Worm (Caenorhabditis elegans): ENCODE results near the gene cyp-33E2.

DNA sequence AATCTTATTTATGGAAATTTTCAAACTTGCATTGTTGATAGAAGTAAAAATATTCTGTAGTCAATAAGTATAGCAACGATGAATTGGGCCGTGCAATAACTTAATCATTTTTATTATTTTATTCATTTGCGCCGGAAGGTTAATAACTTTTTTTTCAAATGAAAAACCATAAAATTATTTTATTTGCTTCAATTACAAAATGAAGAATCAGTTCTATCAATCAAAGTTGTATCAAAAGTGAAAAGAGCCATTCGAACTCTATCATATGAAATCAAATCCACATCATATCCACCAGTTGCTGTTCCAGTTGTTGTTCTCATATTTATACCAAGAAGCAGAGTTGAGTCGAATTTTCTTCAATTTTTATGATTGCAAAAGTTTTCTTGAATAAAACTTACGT lies 36.4 kb downstream of the cyp-33E2 start, which contains the start of gene cyp-33E1:
- TF ChIP-seq zfp-3 (GFP tag; conservative IDR thresholded peaks at IDR 0.05) (no peak), unc-62 (GFP tag; optimal IDR thresholded peaks at IDR 0.05 in 1 of 2) (no peak), unc-62 (tag; optimal IDR thresholded peaks at IDR 0.05) (no peak), lsy-2 (tag; optimal IDR thresholded peaks at IDR 0.05) (no peak), hif-1 (tag; optimal IDR thresholded peaks at IDR 0.05) (no peak), rbr-2 (tag; optimal IDR thresholded peaks at IDR 0.05) (no peak), nhr-11 (tag; optimal IDR thresholded peaks at IDR 0.05) (no peak), nhr-237 (tag; optimal IDR thresholded peaks at IDR 0.05) (no peak), jun-1 (tag; optimal IDR thresholded peaks at IDR 0.05) (no peak), T20F7.1 (GFP tag; optimal IDR thresholded peaks at IDR 0.05) (no peak), snpc-1.2 (GFP tag; IDR thresholded peaks at IDR 0.05) (no peak), nhr-28 (tag; optimal IDR thresholded peaks at IDR 0.05) (no peak)

Data from whole organism, L4 larva.